Fruit fly (Drosophila melanogaster) whole organism, embryonic: ENCODE results near the gene CG32137.
A peak's percentile ranks its signal among the peaks of the same experiment; 100 is the strongest.

Experiments
- Aef1 ChIP-seq: fragments of 200-800 bp; sonication (Bioruptor generic); IDR thresholded peaks from 3 replicates; pipeline ENCODE4 v1.3.6; 2022; ENCODE audit warnings: missing biosample characterization, missing genetic modification characterization
- CG10959 ChIP-seq: fragments of 200-800 bp; sonication (Bioruptor generic); IDR thresholded peaks from 2 replicates; pipeline ENCODE4 v1.3.6; 2022; ENCODE audit warnings: missing biosample characterization, missing genetic modification characterization
- CG1233 ChIP-seq: fragments of 200-800 bp; sonication (Bioruptor generic); optimal IDR thresholded peaks from 4 replicates; lab custom pipeline; 2018; ENCODE audit warnings: missing biosample characterization, mild to moderate bottlenecking, missing genetic modification characterization
- CG13775 ChIP-seq: fragments of 200-800 bp; sonication (Bioruptor generic); optimal IDR thresholded peaks from 3 replicates; lab custom pipeline; 2017; ENCODE audit warnings: missing biosample characterization, mild to moderate bottlenecking, missing genetic modification characterization
- CG14667 ChIP-seq: fragments of 200-800 bp; sonication (Bioruptor generic); IDR thresholded peaks from 2 replicates; pipeline ENCODE4 v1.3.6; 2022; ENCODE audit warnings: missing biosample characterization, missing genetic modification characterization
- CG16815 ChIP-seq: fragments of 200-800 bp; sonication (Bioruptor generic); optimal IDR thresholded peaks from 3 replicates; lab custom pipeline; 2017; ENCODE audit warnings: missing biosample characterization, mild to moderate bottlenecking, missing genetic modification characterization
- CG17328 ChIP-seq: fragments of 200-800 bp; sonication (Bioruptor generic); IDR thresholded peaks from 2 replicates; pipeline ENCODE4 v1.3.6; 2022; ENCODE audit warnings: missing biosample characterization, missing genetic modification characterization
- CG17361 ChIP-seq: fragments of 200-800 bp; sonication (Bioruptor generic); IDR thresholded peaks from 3 replicates; pipeline ENCODE4 v1.3.6; 2022; ENCODE audit warnings: missing biosample characterization, missing genetic modification characterization
- CG2120 ChIP-seq: fragments of 200-800 bp; sonication (Bioruptor generic); optimal IDR thresholded peaks from 3 replicates; lab custom pipeline; 2016; ENCODE audit warnings: missing biosample characterization, missing genetic modification characterization
- CG34422 ChIP-seq: fragments of 200-800 bp; sonication (Bioruptor generic); IDR thresholded peaks from 3 replicates; pipeline ENCODE4 v1.3.6; 2022; ENCODE audit warnings: missing biosample characterization, missing genetic modification characterization
- CG3838 ChIP-seq: fragments of 200-800 bp; sonication (Bioruptor generic); optimal IDR thresholded peaks from 3 replicates; lab custom pipeline; 2016; ENCODE audit warnings: missing biosample characterization, missing genetic modification characterization
- CG5245 ChIP-seq: fragments of 200-800 bp; sonication (Bioruptor generic); optimal IDR thresholded peaks from 3 replicates; lab custom pipeline; 2016; ENCODE audit warnings: missing biosample characterization, missing genetic modification characterization
- CG6272 ChIP-seq: fragments of 200-800 bp; sonication (Bioruptor generic); IDR thresholded peaks from 2 replicates; pipeline ENCODE4 v1.3.6; 2022; ENCODE audit warnings: missing biosample characterization, missing genetic modification characterization
- CG7372 ChIP-seq: fragments of 200-800 bp; sonication (Bioruptor generic); IDR thresholded peaks from 2 replicates; pipeline ENCODE4 v1.3.6; 2022; ENCODE audit warnings: missing biosample characterization, missing genetic modification characterization
- CG7839 ChIP-seq: fragments of 200-800 bp; sonication (Bioruptor generic); optimal IDR thresholded peaks from 3 replicates; lab custom pipeline; 2018; ENCODE audit warnings: missing biosample characterization, mild to moderate bottlenecking, missing genetic modification characterization, moderate library complexity
- CG9727 ChIP-seq: fragments of 200-800 bp; sonication (Bioruptor generic); optimal IDR thresholded peaks from 3 replicates; lab custom pipeline; 2017; ENCODE audit warnings: missing biosample characterization, mild to moderate bottlenecking, missing genetic modification characterization
- CG9876 ChIP-seq: fragments of 200-800 bp; sonication (Bioruptor generic); optimal IDR thresholded peaks from 2 replicates; lab custom pipeline; 2016; ENCODE audit warnings: missing biosample characterization, missing genetic modification characterization
- CHES-1-like ChIP-seq: fragments of 200-800 bp; sonication (Bioruptor generic); optimal IDR thresholded peaks from 2 replicates; lab custom pipeline; 2016; ENCODE audit warnings: missing biosample characterization, missing genetic modification characterization
- CkIIα-i1 ChIP-seq: fragments of 200-800 bp; sonication (Bioruptor generic); IDR thresholded peaks from 2 replicates; pipeline ENCODE4 v1.3.6; 2022; ENCODE audit warnings: missing biosample characterization, missing genetic modification characterization
- D19A ChIP-seq: fragments of 200-800 bp; optimal IDR thresholded peaks from 3 replicates; lab custom pipeline; 2019; ENCODE audit warnings: missing biosample characterization, mild to moderate bottlenecking, missing genetic modification characterization, moderate library complexity
- Deaf1 ChIP-seq: fragments of 200-800 bp; optimal IDR thresholded peaks from 3 replicates; lab custom pipeline; 2019; ENCODE audit warnings: missing biosample characterization, mild to moderate bottlenecking, missing genetic modification characterization, moderate library complexity
- Doc3 ChIP-seq: fragments of 200-800 bp; sonication (Bioruptor generic); IDR thresholded peaks from 3 replicates; pipeline ENCODE4 v1.3.6; 2022; ENCODE audit warnings: missing biosample characterization, missing genetic modification characterization; ENCODE audit not compliant: partially characterized antibody
- HLH54F ChIP-seq: fragments of 200-800 bp; sonication (Bioruptor generic); optimal IDR thresholded peaks from 3 replicates; lab custom pipeline; 2016; ENCODE audit warnings: missing biosample characterization, missing genetic modification characterization
- HmgD ChIP-seq: fragments of 200-800 bp; sonication (Bioruptor generic); optimal IDR thresholded peaks from 3 replicates; lab custom pipeline; 2016; ENCODE audit warnings: missing biosample characterization, missing genetic modification characterization
- Hmr ChIP-seq: fragments of 200-800 bp; sonication (Bioruptor generic); optimal IDR thresholded peaks from 3 replicates; lab custom pipeline; 2017; ENCODE audit warnings: mild to moderate bottlenecking, missing biosample characterization, missing genetic modification reagents, missing genetic modification characterization
- NC2α ChIP-seq: fragments of 200-800 bp; sonication (Bioruptor generic); optimal IDR thresholded peaks from 2 replicates; lab custom pipeline; 2016; ENCODE audit warnings: missing biosample characterization, missing genetic modification characterization
- Nf-YC ChIP-seq: fragments of 200-800 bp; optimal IDR thresholded peaks from 3 replicates; lab custom pipeline; 2019; ENCODE audit warnings: missing biosample characterization, mild to moderate bottlenecking, missing genetic modification characterization, moderate library complexity
- PHDP ChIP-seq: fragments of 200-800 bp; sonication (Bioruptor generic); optimal IDR thresholded peaks from 3 replicates; lab custom pipeline; 2018; ENCODE audit warnings: missing biosample characterization, mild to moderate bottlenecking, missing genetic modification characterization, moderate library complexity
- Trl ChIP-seq, 3 experiments: fragments of >200 bp in 2 of 3; fragments of 200-800 bp in 1 of 3; sonication (Bioruptor generic) in 1 of 3; optimal IDR thresholded peaks; 2 replicates in 1 of 3; 3 replicates in 2 of 3; lab custom pipeline; 2016 to 2017; ENCODE audit warnings: missing biosample characterization in 1 of 3, missing genetic modification characterization in 1 of 3
- Xrp1 ChIP-seq: fragments of 200-800 bp; sonication (Bioruptor generic); IDR thresholded peaks from 2 replicates; pipeline ENCODE4 v1.3.6; 2022; ENCODE audit warnings: missing biosample characterization, missing genetic modification characterization
- ab ChIP-seq: fragments of 200-800 bp; sonication (Bioruptor generic); optimal IDR thresholded peaks from 2 replicates; lab custom pipeline; 2016; ENCODE audit warnings: missing biosample characterization, missing genetic modification characterization
- ase ChIP-seq: fragments of 200-800 bp; sonication (Bioruptor generic); IDR thresholded peaks from 3 replicates; pipeline ENCODE4 v1.3.6; 2022; ENCODE audit warnings: missing biosample characterization, missing genetic modification characterization
- cas ChIP-seq: fragments of 200-800 bp; sonication (Bioruptor generic); IDR thresholded peaks from 2 replicates; pipeline ENCODE4 v1.3.6; 2022; ENCODE audit warnings: missing biosample characterization, missing genetic modification characterization
- chif ChIP-seq, 2 experiments: fragments of 200-800 bp; sonication (Bioruptor generic); optimal IDR thresholded peaks; 3 replicates each; lab custom pipeline; 2016; ENCODE audit warnings: missing biosample characterization in 2 of 2, missing genetic modification characterization in 2 of 2
- cwo ChIP-seq: fragments of 200-800 bp; sonication (Bioruptor generic); optimal IDR thresholded peaks from 3 replicates; lab custom pipeline; 2017; ENCODE audit warnings: missing biosample characterization, missing genetic modification characterization, mild to moderate bottlenecking, moderate library complexity, missing genetic modification reagents
- emc ChIP-seq: fragments of 200-800 bp; sonication (Bioruptor generic); optimal IDR thresholded peaks from 2 replicates; lab custom pipeline; 2016; ENCODE audit warnings: missing biosample characterization, missing genetic modification characterization
- ewg ChIP-seq: fragments of 200-800 bp; sonication (Bioruptor generic); optimal IDR thresholded peaks from 3 replicates; lab custom pipeline; 2017; ENCODE audit warnings: mild to moderate bottlenecking, missing biosample characterization, missing genetic modification reagents, missing genetic modification characterization
- eyg ChIP-seq: fragments of 200-800 bp; sonication (Bioruptor generic); optimal IDR thresholded peaks from 3 replicates; lab custom pipeline; 2016; ENCODE audit warnings: missing biosample characterization, missing genetic modification characterization
- fu2 ChIP-seq: fragments of 200-800 bp; sonication (Bioruptor generic); optimal IDR thresholded peaks from 2 replicates; lab custom pipeline; 2016; ENCODE audit warnings: missing biosample characterization, missing genetic modification characterization
- gsb ChIP-seq: fragments of 200-800 bp; sonication (Bioruptor generic); IDR thresholded peaks from 2 replicates; pipeline ENCODE4 v1.3.6; 2022; ENCODE audit warnings: missing biosample characterization, missing genetic modification characterization
- lilli ChIP-seq: fragments of 200-800 bp; sonication (Bioruptor generic); optimal IDR thresholded peaks from 3 replicates; lab custom pipeline; 2016; ENCODE audit warnings: missing biosample characterization, missing genetic modification characterization
- maf-S ChIP-seq: fragments of 200-800 bp; sonication (Bioruptor generic); optimal IDR thresholded peaks from 2 replicates; lab custom pipeline; 2016; ENCODE audit warnings: missing biosample characterization, missing genetic modification characterization
- org-1 ChIP-seq: fragments of 200-800 bp; sonication (Bioruptor generic); optimal IDR thresholded peaks from 2 replicates; lab custom pipeline; 2017; ENCODE audit warnings: missing biosample characterization, missing genetic modification characterization
- sim ChIP-seq: fragments of 200-800 bp; sonication (Bioruptor generic); IDR thresholded peaks from 2 replicates; pipeline ENCODE4 v1.3.6; 2022; ENCODE audit warnings: missing biosample characterization, missing genetic modification characterization
- sima ChIP-seq: fragments of 200-800 bp; sonication (Bioruptor generic); optimal IDR thresholded peaks from 2 replicates; lab custom pipeline; 2016; ENCODE audit warnings: missing biosample characterization, missing genetic modification characterization
- tio ChIP-seq: fragments of 200-800 bp; sonication (Bioruptor generic); optimal IDR thresholded peaks from 2 replicates; lab custom pipeline; 2017; ENCODE audit warnings: missing biosample characterization, missing genetic modification characterization, inconsistent platforms
- ttk ChIP-seq: fragments of 200-800 bp; sonication (Bioruptor generic); IDR thresholded peaks from 2 replicates; pipeline ENCODE4 v2.1.2; 2022; ENCODE audit warnings: missing biosample characterization, missing genetic modification characterization
- twi ChIP-seq: fragments of 200-800 bp; optimal IDR thresholded peaks from 2 replicates; lab custom pipeline; 2019; ENCODE audit warnings: missing biosample characterization, mild to moderate bottlenecking, missing genetic modification characterization, moderate library complexity
- unpg ChIP-seq: fragments of 200-800 bp; sonication (Bioruptor generic); optimal IDR thresholded peaks from 3 replicates; lab custom pipeline; 2018; ENCODE audit warnings: missing biosample characterization, mild to moderate bottlenecking, missing genetic modification characterization, moderate library complexity

CG32137 gene

DNA sequence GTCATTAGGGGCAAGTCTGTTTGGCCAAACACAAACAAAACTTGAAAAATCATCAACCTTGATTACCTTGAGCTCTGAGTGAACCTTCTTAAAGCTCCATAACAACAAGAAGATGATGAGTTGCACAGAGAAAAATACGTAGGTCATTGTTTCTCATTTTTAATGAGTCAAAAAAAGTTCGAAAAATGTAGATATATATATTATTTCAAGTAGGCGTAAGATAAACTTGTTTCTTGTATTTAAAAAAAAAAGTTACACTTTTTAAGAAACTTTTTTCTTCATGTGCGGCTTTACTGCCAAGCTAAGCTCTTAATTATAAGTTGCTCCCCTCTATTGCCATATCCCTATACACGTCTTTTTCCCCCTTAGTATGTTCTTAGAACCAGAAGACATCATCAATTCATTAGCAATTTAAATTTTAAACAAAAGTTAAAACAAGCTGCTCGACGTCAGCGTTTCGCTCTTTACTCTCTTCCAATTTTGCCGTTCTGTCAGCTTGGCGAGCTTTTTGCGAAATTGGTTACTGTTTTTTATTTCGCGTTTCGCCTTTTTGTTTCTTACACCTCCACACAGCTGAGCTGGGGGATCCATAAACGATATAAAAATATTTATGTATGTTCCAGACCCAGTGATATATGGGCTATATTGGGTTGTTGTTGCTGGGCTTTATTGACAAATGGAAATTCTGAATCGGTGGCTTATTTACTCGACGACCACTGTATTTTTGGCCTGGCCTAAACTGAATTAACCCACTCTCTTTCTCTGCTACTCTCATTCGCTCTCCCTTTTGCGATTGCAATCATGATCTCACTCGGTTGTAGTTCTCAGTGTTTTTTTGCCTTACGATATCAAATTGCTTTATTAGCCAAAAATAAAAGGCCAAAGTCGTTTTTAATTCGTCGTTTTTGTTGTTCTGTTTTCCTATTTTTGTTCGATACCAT, 15.4 kb upstream of the CG32137 start (continued):
- peak; percentile 67; the same call in 1 of the 2 replicates for TF ChIP-seq sim (GFP tag; lab: Robert Waterston, UW)
- peak; percentile 9 for TF ChIP-seq maf-S (GFP tag; lab: Kevin White, UChicago)
- peak; percentile 35; the same call in 1 of the 2 replicates for TF ChIP-seq CG17328 (GFP tag; lab: Robert Waterston, UW)
- TF ChIP-seq CG7839 (tag; lab: Kevin White, UChicago) = peak; percentile 71
- TF ChIP-seq CG3838 (GFP tag; lab: Kevin White, UChicago) = no peak
- TF ChIP-seq tio = peak; percentile 45
- TF ChIP-seq CG16815 (GFP tag; lab: Kevin White, UChicago) = no peak
- no peak for TF ChIP-seq org-1 (GFP tag; lab: Kevin White, UChicago)
- TF ChIP-seq CG6272 = peak; percentile 41; the same call in 1 of the 2 replicates
- TF ChIP-seq CG17361 (GFP tag; lab: Robert Waterston, UW) = peak; percentile 70; the same call in 2 of the 3 replicates
- TF ChIP-seq chif (GFP tag; optimal IDR thresholded peaks at IDR 0.05; lab: Kevin White, UChicago) = peak in 1 of 2 experiments; percentile 12
- TF ChIP-seq HLH54F (GFP tag; lab: Kevin White, UChicago) = peak; percentile 5
- no peak for TF ChIP-seq fu2 (GFP tag; lab: Kevin White, UChicago)
- TF ChIP-seq CHES-1-like = no peak
- TF ChIP-seq emc = peak; percentile 18
- peak; percentile 41 for TF ChIP-seq lilli (GFP tag; lab: Kevin White, UChicago)
- peak; percentile 73 for TF ChIP-seq CG9727 (GFP tag; lab: Kevin White, UChicago)
- peak; percentile 47 for TF ChIP-seq cwo (GFP tag; lab: Kevin White, UChicago)
- peak; percentile 16 for TF ChIP-seq Hmr (GFP tag; lab: Kevin White, UChicago)
- peak; percentile 39 for TF ChIP-seq CG13775
- TF ChIP-seq ab (GFP tag; lab: Kevin White, UChicago) = no peak
- peak; percentile 70 for TF ChIP-seq Xrp1 (GFP tag; lab: Robert Waterston, UW)
- no peak for TF ChIP-seq Nf-YC (tag; lab: Kevin White, UChicago)
- no peak for TF ChIP-seq CG34422 (GFP tag; lab: Robert Waterston, UW)
- TF ChIP-seq CkIIα-i1 (GFP tag; lab: Robert Waterston, UW) = no peak
- peak; percentile 1 for TF ChIP-seq D19A (tag; lab: Kevin White, UChicago)
- TF ChIP-seq unpg (GFP tag; lab: Kevin White, UChicago) = peak; percentile 60
- peak; percentile 57; the same call in 1 of the 2 replicates for TF ChIP-seq ttk
- TF ChIP-seq HmgD (GFP tag; lab: Kevin White, UChicago) = no peak
- no peak for TF ChIP-seq ewg (GFP tag; lab: Kevin White, UChicago)
- TF ChIP-seq gsb (GFP tag; lab: Robert Waterston, UW) = peak; percentile 59
- TF ChIP-seq Trl (optimal IDR thresholded peaks at IDR 0.05; lab: Kevin White, UChicago) = peak; percentile 13 to 56
- peak; percentile 41 for TF ChIP-seq Trl (GFP tag; optimal IDR thresholded peaks at IDR 0.05; lab: Kevin White, UChicago)
- TF ChIP-seq CG9876 (GFP tag; lab: Kevin White, UChicago) = no peak
- peak; percentile 70 for TF ChIP-seq cas
- no peak for TF ChIP-seq sima (GFP tag; lab: Kevin White, UChicago)
- TF ChIP-seq Doc3 = no peak
- peak; percentile 8 for TF ChIP-seq CG1233 (GFP tag; lab: Kevin White, UChicago)
- TF ChIP-seq Aef1 (GFP tag; lab: Robert Waterston, UW) = peak; percentile 71
- no peak for TF ChIP-seq eyg
- no peak for TF ChIP-seq CG5245
- 0 out of 3 replicates have a peak, but pooled peaks have one; percentile 29 for TF ChIP-seq ase (GFP tag; lab: Robert Waterston, UW)
- peak; percentile 73 for TF ChIP-seq CG2120
- TF ChIP-seq Deaf1 (tag; lab: Kevin White, UChicago) = peak; percentile 33
- TF ChIP-seq NC2α (GFP tag; lab: Kevin White, UChicago) = no peak
- peak; percentile 46; the same call in 1 of the 2 replicates for TF ChIP-seq CG7372 (GFP tag; lab: Robert Waterston, UW)
- peak; percentile 56 for TF ChIP-seq PHDP (tag; lab: Kevin White, UChicago)
- TF ChIP-seq CG14667 (GFP tag; lab: Robert Waterston, UW) = peak; percentile 72
- 0 out of 2 replicates have a peak, but pooled peaks have one; percentile 37 for TF ChIP-seq CG10959 (GFP tag; lab: Robert Waterston, UW)
- TF ChIP-seq twi (tag; lab: Kevin White, UChicago) = no peak
